Worm (Caenorhabditis elegans): ENCODE results near the gene C34C12.2.

DNA sequence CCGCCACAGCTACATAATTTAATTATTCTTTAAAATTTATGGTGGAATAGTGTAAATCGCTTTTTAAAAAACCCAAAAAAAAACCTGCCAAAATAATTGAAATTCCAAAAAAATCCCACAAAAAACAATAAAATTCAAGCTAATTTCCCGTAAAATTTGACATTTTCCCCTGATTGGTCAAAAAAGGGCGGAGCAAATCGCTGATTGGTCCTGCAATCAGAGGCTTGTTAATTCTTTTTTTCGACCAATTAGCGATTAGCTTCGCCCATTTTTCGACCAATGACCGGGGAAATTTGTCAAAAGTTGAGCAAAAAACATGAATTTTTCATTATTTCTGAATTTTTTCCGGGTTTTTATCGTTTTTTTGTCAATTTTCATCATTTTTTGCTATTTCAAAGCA, 13.4 kb downstream of the C34C12.2 start:
- TF ChIP-seq R02D3.7 (tag; optimal IDR thresholded peaks at IDR 0.05): no peak
- TF ChIP-seq lin-13 (GFP tag; optimal IDR thresholded peaks at IDR 0.05): no peak
- no peak for TF ChIP-seq nhr-237 (tag; optimal IDR thresholded peaks at IDR 0.05)
- TF ChIP-seq nhr-6 (tag; optimal IDR thresholded peaks at IDR 0.05): no peak
- no peak for TF ChIP-seq elt-1 (tag; optimal IDR thresholded peaks at IDR 0.05)
